Fruit fly (Drosophila melanogaster): ENCODE measurements around the gene NSD.

DNA sequence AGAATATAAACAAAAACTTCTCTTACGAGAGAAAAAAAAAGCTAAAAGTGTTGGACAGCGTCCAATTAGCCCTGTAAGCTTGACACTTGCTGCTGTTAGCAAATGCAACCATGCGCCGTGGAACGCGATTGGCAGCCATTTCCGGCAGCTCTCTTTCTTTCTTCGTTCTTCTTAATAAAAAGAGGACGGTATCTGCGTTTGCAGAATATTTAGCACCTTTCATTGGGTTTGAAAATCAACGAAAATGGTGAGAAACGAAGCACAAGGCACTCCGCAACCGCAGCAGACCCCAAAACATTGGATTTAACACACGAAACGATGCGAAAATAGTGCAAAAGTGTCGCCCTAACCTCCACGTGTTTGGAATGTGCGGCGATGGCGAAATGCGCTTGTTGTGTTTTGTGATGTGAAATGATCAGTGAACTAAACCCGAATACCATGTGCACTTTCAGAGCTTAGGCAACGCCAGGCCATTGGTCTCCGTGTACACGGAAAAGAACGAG is 14.9 kb downstream of the NSD start, which contains the start of gene RpL4:
- peak; percentile 66; the same call in 1 of the 2 replicates for TF ChIP-seq CG16779 (GFP tag; IDR thresholded peaks at IDR 0.05)
- no peak for TF ChIP-seq fru (optimal IDR thresholded peaks at IDR 0.05)
- peak; percentile 97 for TF ChIP-seq sens (GFP tag)
- TF ChIP-seq crc (GFP tag; optimal IDR thresholded peaks at IDR 0.05), result peak; percentile 75
- TF ChIP-seq CG17385 (GFP tag; optimal IDR thresholded peaks at IDR 0.05), result peak; percentile 90
- TF ChIP-seq kay (GFP tag; optimal IDR thresholded peaks at IDR 0.05), result no peak
- TF ChIP-seq CG10979 (tag; optimal IDR thresholded peaks at IDR 0.05), result peak; percentile 57
- no peak for TF ChIP-seq abd-A (tag; optimal IDR thresholded peaks at IDR 0.05)
